Fruit fly (Drosophila melanogaster) whole organism, larva: ENCODE data around the gene Agpat2.

Source experiments
- noc ChIP-seq: fragments of 200-800 bp; sonication (Bioruptor generic); optimal IDR thresholded peaks from 3 replicates; lab custom pipeline; 2019; ENCODE audit warnings: missing biosample characterization, mild to moderate bottlenecking, missing genetic modification characterization, moderate library complexity

The Agpat2 gene

DNA sequence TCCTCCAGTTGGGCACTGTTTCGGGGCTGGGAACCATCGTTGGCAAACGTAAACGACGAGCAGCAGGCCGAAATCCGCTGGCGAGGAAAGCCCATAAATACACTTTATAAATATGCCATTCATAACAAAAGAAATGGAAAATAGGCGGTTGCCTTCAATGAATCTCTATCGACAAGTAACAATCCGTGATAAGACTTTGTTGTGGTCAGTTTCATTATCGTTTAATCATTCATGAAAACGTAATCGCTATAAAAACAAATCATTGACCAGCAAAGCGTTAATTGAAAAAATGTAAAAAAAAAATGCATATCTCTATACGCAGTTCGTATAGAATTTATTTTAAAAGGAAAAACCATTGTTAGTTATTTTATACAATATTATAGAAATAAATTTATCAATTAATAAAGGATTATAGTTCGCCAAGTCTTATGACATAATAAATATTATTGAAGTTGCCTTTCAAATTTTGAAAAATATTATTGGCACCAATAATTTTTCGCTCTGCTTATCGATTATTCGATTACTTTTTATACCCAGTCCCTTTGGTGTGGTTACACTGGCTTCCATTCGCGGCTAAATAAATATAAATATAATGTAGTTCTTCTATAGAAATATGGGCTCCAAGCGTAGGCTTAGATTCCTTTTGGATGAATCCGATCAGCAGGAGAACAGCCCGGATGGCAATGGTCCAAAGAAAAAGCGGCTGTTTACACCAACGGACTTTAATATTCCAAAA lies 63.8 kb downstream of the Agpat2 start, which contains the start of gene CG31898:
CG31898 (plus strand) TSS at position 559 of the 736 bp plus-strand sequence.
- TF ChIP-seq noc (tag; lab: Kevin White, UChicago): no peak
